Fruit fly (Drosophila melanogaster) whole organism, prepupa: Measurements from ENCODE around the gene CG31997.

Experiments used
- Blimp-1 ChIP-seq: fragments of 200-800 bp; sonication (Bioruptor generic); optimal IDR thresholded peaks from 3 replicates; lab custom pipeline; 2017; ENCODE audit warnings: missing biosample characterization, missing genetic modification characterization, mild to moderate bottlenecking, moderate library complexity, missing genetic modification reagents
- CG10631 ChIP-seq: fragments of 200-800 bp; sonication (Bioruptor generic); optimal IDR thresholded peaks from 2 replicates; lab custom pipeline; 2016; ENCODE audit warnings: missing biosample characterization, missing genetic modification characterization
- CG10669 ChIP-seq: fragments of 200-800 bp; sonication (Bioruptor generic); optimal IDR thresholded peaks from 3 replicates; lab custom pipeline; 2018; ENCODE audit warnings: missing biosample characterization, mild to moderate bottlenecking, missing genetic modification characterization, moderate library complexity
- CG11294 ChIP-seq: fragments of 200-800 bp; sonication (Bioruptor generic); IDR thresholded peaks from 2 replicates; pipeline ENCODE4 v1.3.6; 2022; ENCODE audit warnings: missing biosample characterization, missing genetic modification characterization
- CG11902 ChIP-seq: fragments of 200-800 bp; sonication (Bioruptor generic); optimal IDR thresholded peaks from 3 replicates; lab custom pipeline; 2016; ENCODE audit warnings: missing biosample characterization, missing genetic modification characterization
- CG15336 ChIP-seq: fragments of 200-800 bp; sonication (Bioruptor generic); IDR thresholded peaks from 2 replicates; pipeline ENCODE4 v1.3.6; 2022; ENCODE audit warnings: missing biosample characterization, missing genetic modification characterization
- CG3032 ChIP-seq: fragments of 200-800 bp; optimal IDR thresholded peaks from 2 replicates; lab custom pipeline; 2019; ENCODE audit warnings: missing biosample characterization, mild to moderate bottlenecking, missing genetic modification characterization, moderate library complexity
- CG31627 ChIP-seq: fragments of 200-800 bp; sonication (Bioruptor generic); optimal IDR thresholded peaks from 3 replicates; lab custom pipeline; 2016; ENCODE audit warnings: missing biosample characterization, missing genetic modification characterization
- CG32006 ChIP-seq: fragments of 200-800 bp; sonication (Bioruptor generic); optimal IDR thresholded peaks from 3 replicates; lab custom pipeline; 2017; ENCODE audit warnings: missing biosample characterization, mild to moderate bottlenecking, missing genetic modification characterization
- CG34406 ChIP-seq: fragments of 200-800 bp; sonication (Bioruptor generic); optimal IDR thresholded peaks from 3 replicates; lab custom pipeline; 2016; ENCODE audit warnings: missing biosample characterization, missing genetic modification characterization
- CG3919 ChIP-seq: fragments of 200-800 bp; sonication (Bioruptor generic); optimal IDR thresholded peaks from 3 replicates; lab custom pipeline; 2016; ENCODE audit warnings: missing biosample characterization, missing genetic modification characterization
- CG4318 ChIP-seq: fragments of 200-800 bp; sonication (Bioruptor generic); optimal IDR thresholded peaks from 3 replicates; lab custom pipeline; 2017; ENCODE audit warnings: missing biosample characterization, mild to moderate bottlenecking, missing genetic modification characterization
- CG6808 ChIP-seq: fragments of 200-800 bp; sonication (Bioruptor generic); optimal IDR thresholded peaks from 3 replicates; lab custom pipeline; 2017; ENCODE audit warnings: missing biosample characterization, missing genetic modification characterization, mild to moderate bottlenecking, moderate library complexity, missing genetic modification reagents
- CG6854 ChIP-seq: fragments of 200-800 bp; sonication (Bioruptor generic); optimal IDR thresholded peaks from 2 replicates; lab custom pipeline; 2017; ENCODE audit warnings: missing biosample characterization, mild to moderate bottlenecking, missing genetic modification characterization
- CG7368 ChIP-seq: fragments of 200-800 bp; sonication (Bioruptor generic); optimal IDR thresholded peaks from 3 replicates; lab custom pipeline; 2016; ENCODE audit warnings: missing biosample characterization, missing genetic modification characterization
- CG8119 ChIP-seq: fragments of 200-800 bp; sonication (Bioruptor generic); IDR thresholded peaks from 3 replicates; pipeline ENCODE4 v1.3.6; 2022; ENCODE audit warnings: missing biosample characterization, missing genetic modification characterization
- CG9139 ChIP-seq: fragments of 200-800 bp; sonication (Bioruptor generic); optimal IDR thresholded peaks from 3 replicates; lab custom pipeline; 2017; ENCODE audit warnings: missing biosample characterization, mild to moderate bottlenecking, missing genetic modification characterization
- Eip75B ChIP-seq: fragments of 200-800 bp; sonication (Bioruptor generic); optimal IDR thresholded peaks from 3 replicates; lab custom pipeline; 2016; ENCODE audit warnings: missing biosample characterization, missing genetic modification characterization
- Eip78C ChIP-seq: fragments of 200-800 bp; sonication (Bioruptor generic); peaks from one replicate; lab custom pipeline; 2016; ENCODE audit warnings: missing biosample characterization, missing genetic modification characterization
- Eip93F ChIP-seq: fragments of 200-800 bp; sonication (Bioruptor generic); optimal IDR thresholded peaks from 2 replicates; lab custom pipeline; 2016; ENCODE audit warnings: missing biosample characterization, mild to moderate bottlenecking, missing genetic modification characterization
- Ets21C ChIP-seq: fragments of 200-800 bp; sonication (Bioruptor generic); optimal IDR thresholded peaks from 3 replicates; lab custom pipeline; 2016; ENCODE audit warnings: missing biosample characterization, missing genetic modification characterization
- Hr38 ChIP-seq: sonication (Bioruptor generic); optimal IDR thresholded peaks from 2 replicates; lab custom pipeline; 2016; ENCODE audit warnings: missing biosample characterization, missing genetic modification characterization
- Hr39 ChIP-seq: fragments of 200-800 bp; sonication (Bioruptor generic); optimal IDR thresholded peaks from 2 replicates; lab custom pipeline; 2016; ENCODE audit warnings: missing biosample characterization, missing genetic modification characterization
- Hr4 ChIP-seq: fragments of 200-800 bp; sonication (Bioruptor generic); optimal IDR thresholded peaks from 3 replicates; lab custom pipeline; 2016; ENCODE audit warnings: missing biosample characterization, missing genetic modification characterization
- Lpt ChIP-seq: fragments of 200-800 bp; sonication (Bioruptor generic); optimal IDR thresholded peaks from 3 replicates; lab custom pipeline; 2016; ENCODE audit warnings: missing biosample characterization, missing genetic modification characterization
- OdsH ChIP-seq: fragments of 200-800 bp; sonication (Bioruptor generic); optimal IDR thresholded peaks from 3 replicates; lab custom pipeline; 2016; ENCODE audit warnings: missing biosample characterization, missing genetic modification characterization
- Smox ChIP-seq: fragments of 200-800 bp; sonication (Bioruptor generic); optimal IDR thresholded peaks from 3 replicates; lab custom pipeline; 2016; ENCODE audit warnings: missing biosample characterization, missing genetic modification characterization
- Sox102F ChIP-seq: fragments of 200-800 bp; sonication (Bioruptor generic); optimal IDR thresholded peaks from 2 replicates; lab custom pipeline; 2016; ENCODE audit warnings: missing biosample characterization, mild to moderate bottlenecking, missing genetic modification characterization
- cyc ChIP-seq: fragments of 200-800 bp; sonication (Bioruptor generic); optimal IDR thresholded peaks from 3 replicates; lab custom pipeline; 2016; ENCODE audit warnings: missing biosample characterization, missing genetic modification characterization
- dsx ChIP-seq: fragments of 200-800 bp; optimal IDR thresholded peaks from 3 replicates; lab custom pipeline; 2019; ENCODE audit warnings: missing biosample characterization, mild to moderate bottlenecking, missing genetic modification characterization, moderate library complexity; ENCODE audit not compliant: poor library complexity, severe bottlenecking
- esn ChIP-seq: fragments of 200-800 bp; sonication (Bioruptor generic); optimal IDR thresholded peaks from 2 replicates; lab custom pipeline; 2016; ENCODE audit warnings: missing biosample characterization, mild to moderate bottlenecking, missing genetic modification characterization, moderate library complexity
- fd85E ChIP-seq: fragments of 200-800 bp; sonication (Bioruptor generic); optimal IDR thresholded peaks from 3 replicates; lab custom pipeline; 2016; ENCODE audit warnings: missing biosample characterization, missing genetic modification characterization
- fkh ChIP-seq: fragments of 200-800 bp; sonication (Bioruptor generic); optimal IDR thresholded peaks from 3 replicates; lab custom pipeline; 2017; ENCODE audit warnings: missing biosample characterization, mild to moderate bottlenecking, missing genetic modification characterization, moderate library complexity
- lz ChIP-seq: fragments of 200-800 bp; sonication (Bioruptor generic); optimal IDR thresholded peaks from 3 replicates; lab custom pipeline; 2016; ENCODE audit warnings: missing biosample characterization, missing genetic modification characterization
- net ChIP-seq: fragments of 200-800 bp; sonication (Bioruptor generic); optimal IDR thresholded peaks from 3 replicates; lab custom pipeline; 2016; ENCODE audit warnings: missing biosample characterization, missing genetic modification characterization
- pdm3 ChIP-seq: fragments of 200-800 bp; sonication (Bioruptor generic); optimal IDR thresholded peaks from 3 replicates; lab custom pipeline; 2016; ENCODE audit warnings: missing biosample characterization, missing genetic modification characterization
- spab ChIP-seq: fragments of 200-800 bp; sonication (Bioruptor generic); optimal IDR thresholded peaks from 2 replicates; lab custom pipeline; 2017; ENCODE audit warnings: missing biosample characterization, mild to moderate bottlenecking, missing genetic modification characterization, missing genetic modification reagents
- ss ChIP-seq, 2 experiments: fragments of 200-800 bp; sonication (Bioruptor generic); optimal IDR thresholded peaks; 2 replicates in 1 of 2; 3 replicates in 1 of 2; lab custom pipeline; 2017 to 2018; ENCODE audit warnings: mild to moderate bottlenecking in 2 of 2, missing biosample characterization in 2 of 2, missing genetic modification characterization in 2 of 2, moderate library complexity in 1 of 2
- svp ChIP-seq: fragments of 200-800 bp; sonication (Bioruptor generic); peaks from one replicate; lab custom pipeline; 2016; ENCODE audit warnings: missing biosample characterization, missing genetic modification characterization

The CG31997 gene

dm6 chr4:167515-167914 is 11.7 kb upstream of the CG31997 start:
- TF ChIP-seq fkh (GFP tag; lab: Kevin White, UChicago) (peak; percentile 81), CG7368 (GFP tag; lab: Kevin White, UChicago) (no peak)

DNA sequence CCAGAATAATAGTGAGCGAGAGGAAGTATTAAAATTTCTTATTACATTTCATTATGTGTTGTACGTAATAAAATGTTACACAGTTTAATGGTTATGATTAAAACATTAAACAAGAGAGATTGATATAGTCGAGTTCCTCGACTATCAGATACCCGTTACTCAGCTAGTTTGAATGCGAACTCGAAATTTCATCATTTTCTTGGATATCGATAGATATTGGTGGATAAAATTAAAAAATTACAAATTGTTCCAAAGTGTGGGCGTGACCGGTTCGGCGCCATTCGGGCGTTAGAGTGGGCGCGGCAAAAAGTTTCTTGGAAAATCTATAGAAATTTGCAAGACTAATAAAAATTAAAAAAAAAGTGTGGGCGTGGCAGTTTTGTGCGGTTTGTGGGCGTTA is 9.3 kb upstream of the CG31997 start:
- TF ChIP-seq CG7368 (GFP tag; lab: Kevin White, UChicago) (no peak), Eip75B (GFP tag; lab: Kevin White, UChicago) (no peak), CG11294 (no peak), Blimp-1 (no peak), CG11902 (GFP tag; lab: Kevin White, UChicago) (no peak), dsx (GFP tag; lab: Kevin White, UChicago) (no peak), OdsH (GFP tag; lab: Kevin White, UChicago) (no peak), Smox (GFP tag; lab: Kevin White, UChicago) (no peak), CG3032 (tag; lab: Kevin White, UChicago) (no peak), Hr39 (GFP tag; lab: Kevin White, UChicago) (no peak), esn (GFP tag; lab: Kevin White, UChicago) (no peak), Lpt (GFP tag; lab: Kevin White, UChicago) (no peak), Hr38 (GFP tag; lab: Kevin White, UChicago) (no peak), lz (GFP tag; lab: Kevin White, UChicago) (no peak), CG6854 (no peak)

DNA sequence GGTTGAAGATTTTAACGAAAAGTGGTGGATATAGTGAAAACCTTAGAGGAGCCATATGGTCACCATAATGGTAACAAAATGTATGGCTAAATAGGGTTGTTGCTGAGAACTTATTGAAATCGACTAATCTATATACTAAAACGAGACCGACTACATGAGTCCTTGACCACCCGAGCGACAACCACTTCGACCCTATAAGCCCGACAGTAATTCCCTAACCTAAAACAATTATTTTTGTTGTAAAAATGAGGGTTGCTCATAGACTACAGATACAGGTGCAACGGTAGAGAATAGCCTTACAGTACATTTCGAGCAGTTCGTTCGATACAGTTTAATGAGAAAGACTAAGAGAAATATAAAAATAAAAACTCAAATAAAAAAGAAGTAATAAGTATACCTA is 5.4 kb downstream of the CG31997 start, which contains the start of gene CG32006:
Gene CG32006, plus strand, starts transcription at position 312 of the 400 bp plus-strand sequence.
- TF ChIP-seq CG7368 (GFP tag; lab: Kevin White, UChicago) (no peak), Lpt (GFP tag; lab: Kevin White, UChicago) (no peak), svp (no peak), spab (GFP tag; lab: Kevin White, UChicago) (no peak), fd85E (GFP tag; lab: Kevin White, UChicago) (no peak), net (GFP tag; lab: Kevin White, UChicago) (no peak), lz (GFP tag; lab: Kevin White, UChicago) (no peak), Ets21C (GFP tag; lab: Kevin White, UChicago) (no peak), Sox102F (GFP tag; lab: Kevin White, UChicago) (no peak), CG9139 (GFP tag; lab: Kevin White, UChicago) (no peak), Smox (GFP tag; lab: Kevin White, UChicago) (no peak), pdm3 (GFP tag; lab: Kevin White, UChicago) (no peak), CG31627 (no peak), cyc (GFP tag; lab: Kevin White, UChicago) (no peak), fkh (GFP tag; lab: Kevin White, UChicago) (no peak)

- no peak for TF ChIP-seq CG8119 (GFP tag; lab: Robert Waterston, UW)
Observed at dm6 chr4:149123-149522, 6.7 kb downstream of the CG31997 start.

- TF ChIP-seq dsx (GFP tag; lab: Kevin White, UChicago) (peak; percentile 13), Blimp-1 (no peak), CG11294 (no peak)
- TF ChIP-seq, all 60 proteins: peak for 1
Observed at dm6 chr4:135953-136352, 19.9 kb downstream of the CG31997 start.

dm6 chr4:131958-132623 is 23.8 kb downstream of the CG31997 start, which contains the start of gene anne:
anne (plus strand) TSS chr4:132220.
- no peak for TF ChIP-seq net (GFP tag; lab: Kevin White, UChicago)
- TF ChIP-seq CG4318 (GFP tag; lab: Kevin White, UChicago), result no peak
- TF ChIP-seq CG10669, result no peak
- no peak for TF ChIP-seq spab (GFP tag; lab: Kevin White, UChicago)
- TF ChIP-seq CG3032 (tag; lab: Kevin White, UChicago), result no peak
- TF ChIP-seq CG34406 (GFP tag; lab: Kevin White, UChicago), result no peak
- no peak for TF ChIP-seq Hr4 (GFP tag; lab: Kevin White, UChicago)
- TF ChIP-seq CG3919, result no peak
- TF ChIP-seq Eip75B (GFP tag; lab: Kevin White, UChicago), result no peak
- no peak for TF ChIP-seq fd85E (GFP tag; lab: Kevin White, UChicago)
- TF ChIP-seq ss (GFP tag; optimal IDR thresholded peaks at IDR 0.05; lab: Kevin White, UChicago), result peak in 1 of 2 experiments; percentile 55
- TF ChIP-seq OdsH (GFP tag; lab: Kevin White, UChicago), result no peak
- no peak for TF ChIP-seq CG10631 (GFP tag; lab: Kevin White, UChicago)
- TF ChIP-seq CG6808 (GFP tag; lab: Kevin White, UChicago), result no peak
- peak; percentile 32 for TF ChIP-seq dsx (GFP tag; lab: Kevin White, UChicago)
- no peak for TF ChIP-seq Eip93F (GFP tag; lab: Kevin White, UChicago)
- no peak for TF ChIP-seq CG15336 (GFP tag; lab: Robert Waterston, UW)
- TF ChIP-seq Eip78C, result peak; percentile 71
- TF ChIP-seq esn (GFP tag; lab: Kevin White, UChicago), result no peak
- TF ChIP-seq CG32006 (GFP tag; lab: Kevin White, UChicago), result no peak
